Fruit fly (Drosophila melanogaster) whole organism, adult: ENCODE results near the gene CG14610.
A peak's percentile ranks its signal among the peaks of the same experiment; 100 is the strongest.

Source experiments
- CG11617 ChIP-seq: fragments of 200-800 bp; sonication (Bioruptor generic); optimal IDR thresholded peaks from 2 replicates; lab custom pipeline; 2017; ENCODE audit warnings: mild to moderate bottlenecking, missing biosample characterization, missing genetic modification reagents, missing genetic modification characterization
- CG12768 ChIP-seq: fragments of 200-800 bp; sonication (Bioruptor generic); optimal IDR thresholded peaks from 2 replicates; lab custom pipeline; 2017; ENCODE audit warnings: missing biosample characterization, missing genetic modification characterization, mild to moderate bottlenecking, moderate library complexity, missing genetic modification reagents
- CG14711 ChIP-seq: fragments of 200-800 bp; sonication (Bioruptor generic); optimal IDR thresholded peaks from 2 replicates; lab custom pipeline; 2018; ENCODE audit warnings: missing biosample characterization, mild to moderate bottlenecking, missing genetic modification characterization, moderate library complexity
- CG1620 ChIP-seq: fragments of 200-800 bp; sonication (Bioruptor generic); optimal IDR thresholded peaks from 2 replicates; lab custom pipeline; 2016; ENCODE audit warnings: missing biosample characterization, missing genetic modification characterization
- CG33017 ChIP-seq: fragments of 200-800 bp; sonication (Bioruptor generic); optimal IDR thresholded peaks from 2 replicates; lab custom pipeline; 2018; ENCODE audit warnings: missing biosample characterization, mild to moderate bottlenecking, missing genetic modification characterization, moderate library complexity
- CG5204 ChIP-seq: fragments of 200-800 bp; sonication (Bioruptor generic); optimal IDR thresholded peaks from 2 replicates; lab custom pipeline; 2016; ENCODE audit warnings: missing biosample characterization, missing genetic modification characterization
- CG7045 ChIP-seq: fragments of 200-800 bp; sonication (Bioruptor generic); optimal IDR thresholded peaks from 2 replicates; lab custom pipeline; 2017; ENCODE audit warnings: missing biosample characterization, mild to moderate bottlenecking, missing genetic modification characterization
- CG7101 ChIP-seq: fragments of 200-800 bp; sonication (Bioruptor generic); optimal IDR thresholded peaks from 2 replicates; lab custom pipeline; 2018; ENCODE audit warnings: missing biosample characterization, mild to moderate bottlenecking, missing genetic modification characterization, moderate library complexity
- Clk ChIP-seq: fragments of 200-800 bp; sonication (Bioruptor generic); optimal IDR thresholded peaks from 2 replicates; lab custom pipeline; 2017; ENCODE audit warnings: missing biosample characterization, missing genetic modification characterization
- Crg-1 ChIP-seq: fragments of 200-800 bp; sonication (Bioruptor generic); optimal IDR thresholded peaks from 2 replicates; lab custom pipeline; 2016; ENCODE audit warnings: missing biosample characterization, missing genetic modification characterization
- Hr96 ChIP-seq: fragments of 200-800 bp; sonication (Bioruptor generic); optimal IDR thresholded peaks from 2 replicates; lab custom pipeline; 2016; ENCODE audit warnings: missing biosample characterization, missing genetic modification characterization
- Mnt ChIP-seq: fragments of 200-800 bp; sonication (Bioruptor generic); optimal IDR thresholded peaks from 2 replicates; lab custom pipeline; 2016; ENCODE audit warnings: missing biosample characterization, mild to moderate bottlenecking, missing genetic modification characterization
- bab1 ChIP-seq: fragments of 200-800 bp; sonication (Bioruptor generic); optimal IDR thresholded peaks from 3 replicates; lab custom pipeline; 2019; ENCODE audit warnings: missing biosample characterization, mild to moderate bottlenecking, missing genetic modification characterization, moderate library complexity
- cic ChIP-seq: fragments of 200-800 bp; sonication (Bioruptor generic); optimal IDR thresholded peaks from 2 replicates; lab custom pipeline; 2017; ENCODE audit warnings: missing biosample characterization, mild to moderate bottlenecking, missing genetic modification characterization, moderate library complexity
- cnc ChIP-seq, 2 experiments: fragments of >200 bp; optimal IDR thresholded peaks; 2 replicates each; lab custom pipeline; 2017
- kay ChIP-seq: fragments of 200-800 bp; sonication (Bioruptor generic); peaks from one replicate; lab custom pipeline; 2016; ENCODE audit warnings: missing biosample characterization, missing genetic modification characterization, borderline replicate concordance
- ovo ChIP-seq: fragments of 200-800 bp; sonication (Bioruptor generic); optimal IDR thresholded peaks from 2 replicates; lab custom pipeline; 2016; ENCODE audit warnings: missing biosample characterization, missing genetic modification characterization
- pad ChIP-seq: fragments of 200-800 bp; sonication (Bioruptor generic); optimal IDR thresholded peaks from 3 replicates; lab custom pipeline; 2017; ENCODE audit warnings: missing biosample characterization, missing genetic modification characterization, mild to moderate bottlenecking, moderate library complexity, missing genetic modification reagents
- tj ChIP-seq: fragments of 200-800 bp; sonication (Bioruptor generic); optimal IDR thresholded peaks from 3 replicates; lab custom pipeline; 2017; ENCODE audit warnings: missing biosample characterization, mild to moderate bottlenecking, missing genetic modification characterization, moderate library complexity
- toe ChIP-seq: fragments of 200-800 bp; sonication (Bioruptor generic); optimal IDR thresholded peaks from 2 replicates; lab custom pipeline; 2016; ENCODE audit warnings: missing biosample characterization, missing genetic modification characterization

Gene CG14610

DNA sequence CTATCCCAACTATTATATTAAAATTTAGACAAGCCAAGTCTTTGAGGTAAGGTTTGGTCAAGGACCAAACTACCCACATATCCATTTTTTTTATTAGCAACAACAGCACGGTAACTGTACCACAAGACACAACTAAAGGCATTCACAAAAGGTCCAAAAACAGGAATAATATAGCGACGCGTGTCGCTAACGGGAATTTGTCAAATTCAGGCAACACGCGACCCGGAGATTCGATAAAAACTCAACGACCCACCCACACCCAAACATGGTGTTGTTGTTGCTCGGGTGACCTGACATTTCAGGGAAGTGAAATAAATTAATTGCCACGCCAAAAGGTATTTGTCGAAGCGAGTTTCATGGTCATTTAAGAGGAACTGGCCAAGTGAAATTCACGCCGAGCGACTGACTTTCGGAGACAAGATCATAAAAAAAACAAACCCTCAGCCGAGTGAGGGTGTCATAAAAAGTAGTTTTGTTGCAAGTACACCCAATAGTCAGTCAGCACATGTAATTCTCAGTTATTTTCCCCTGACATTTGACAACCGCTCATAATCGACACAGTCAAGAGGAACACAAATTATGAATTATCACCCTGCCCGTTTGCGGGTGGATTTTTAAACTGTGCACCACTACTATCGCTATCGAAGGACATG lies 32.8 kb downstream of the CG14610 start:
- TF ChIP-seq Crg-1 (GFP tag; lab: Kevin White, UChicago): no peak

DNA sequence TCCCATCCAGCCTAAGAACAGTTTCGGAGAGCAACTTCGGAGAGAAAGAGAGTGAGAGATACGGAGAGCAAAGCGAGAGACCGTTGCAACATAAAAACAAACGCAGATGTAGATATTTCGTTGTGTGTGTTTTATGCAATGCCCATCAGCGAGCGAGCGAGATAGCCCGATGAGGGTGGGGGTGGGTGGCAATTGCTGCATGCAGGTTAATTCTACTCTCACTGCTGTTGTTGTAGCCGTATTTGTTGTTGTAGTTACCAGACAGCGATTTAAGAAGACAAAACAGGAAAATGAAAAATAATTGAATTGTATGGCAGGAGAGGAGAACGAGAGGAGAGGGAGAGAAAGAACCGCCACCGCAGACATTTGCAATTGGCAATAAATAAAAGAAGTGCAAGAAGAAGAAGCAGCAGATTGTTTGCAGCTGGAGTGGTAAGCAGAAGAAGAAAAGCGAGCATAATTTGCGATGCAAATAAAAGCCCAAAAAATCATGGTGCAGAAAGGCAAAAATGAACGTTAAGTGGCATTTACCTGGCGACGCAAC lies 34.3 kb downstream of the CG14610 start:
- TF ChIP-seq CG7045 (no peak), ovo (GFP tag; lab: Kevin White, UChicago) (no peak), CG12768 (GFP tag; lab: Kevin White, UChicago) (no peak), CG11617 (GFP tag; lab: Kevin White, UChicago) (no peak), Crg-1 (GFP tag; lab: Kevin White, UChicago) (no peak)

DNA sequence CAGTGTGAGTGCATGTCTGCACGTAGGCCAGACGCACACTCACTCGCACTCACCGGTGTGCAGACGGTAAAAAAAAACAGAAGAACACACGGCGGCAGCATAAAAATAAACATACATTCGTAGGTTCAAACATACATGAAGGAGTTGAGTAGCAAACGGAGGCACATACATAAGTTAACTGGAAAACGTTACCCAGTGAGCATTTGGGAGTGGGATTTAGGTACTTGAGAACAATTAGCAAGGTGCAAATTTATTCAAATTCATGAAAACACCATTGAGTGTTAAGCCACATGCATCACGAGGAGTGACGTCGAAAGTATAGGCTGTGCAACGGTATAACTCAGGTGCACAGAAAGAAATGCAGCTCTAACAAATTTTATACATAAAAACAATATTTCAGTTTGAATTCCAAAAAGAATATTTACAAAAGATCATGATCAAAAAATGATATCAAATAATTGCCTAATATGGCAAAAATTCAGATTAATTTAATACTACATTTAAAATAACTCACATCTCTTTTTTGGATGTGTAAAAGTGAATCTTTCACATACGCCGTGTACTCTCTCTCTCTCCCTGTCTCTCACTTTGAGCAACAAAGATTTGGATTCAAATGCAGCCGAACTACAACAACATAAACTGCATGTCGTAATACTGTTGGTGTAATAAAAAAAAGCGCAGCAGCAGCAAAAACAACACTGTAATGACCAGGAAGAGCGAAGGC lies 35.3 kb downstream of the CG14610 start:
- TF ChIP-seq pad (GFP tag; lab: Kevin White, UChicago) (peak; percentile 77), bab1 (peak; percentile 91), kay (no peak), ovo (GFP tag; lab: Kevin White, UChicago) (peak; percentile 70), CG7045 (peak; percentile 84), CG33017 (tag; lab: Kevin White, UChicago) (peak; percentile 88), Crg-1 (GFP tag; lab: Kevin White, UChicago) (peak; percentile 44), CG1620 (GFP tag; lab: Kevin White, UChicago) (peak; percentile 63), Hr96 (GFP tag; lab: Kevin White, UChicago) (peak; percentile 73), tj (GFP tag; lab: Kevin White, UChicago) (peak; percentile 84), CG11617 (GFP tag; lab: Kevin White, UChicago) (peak; percentile 74), Mnt (peak; percentile 2), CG12768 (GFP tag; lab: Kevin White, UChicago) (peak; percentile 47), CG7101 (tag; lab: Kevin White, UChicago) (peak; percentile 91), Clk (peak; percentile 57), cic (GFP tag; lab: Kevin White, UChicago) (no peak), CG14711 (tag; lab: Kevin White, UChicago) (peak; percentile 91), cnc (optimal IDR thresholded peaks at IDR 0.05; lab: Kevin White, UChicago) (no peak), toe (GFP tag; lab: Kevin White, UChicago) (peak; percentile 51), CG5204 (GFP tag; lab: Kevin White, UChicago) (peak; percentile 73)

DNA sequence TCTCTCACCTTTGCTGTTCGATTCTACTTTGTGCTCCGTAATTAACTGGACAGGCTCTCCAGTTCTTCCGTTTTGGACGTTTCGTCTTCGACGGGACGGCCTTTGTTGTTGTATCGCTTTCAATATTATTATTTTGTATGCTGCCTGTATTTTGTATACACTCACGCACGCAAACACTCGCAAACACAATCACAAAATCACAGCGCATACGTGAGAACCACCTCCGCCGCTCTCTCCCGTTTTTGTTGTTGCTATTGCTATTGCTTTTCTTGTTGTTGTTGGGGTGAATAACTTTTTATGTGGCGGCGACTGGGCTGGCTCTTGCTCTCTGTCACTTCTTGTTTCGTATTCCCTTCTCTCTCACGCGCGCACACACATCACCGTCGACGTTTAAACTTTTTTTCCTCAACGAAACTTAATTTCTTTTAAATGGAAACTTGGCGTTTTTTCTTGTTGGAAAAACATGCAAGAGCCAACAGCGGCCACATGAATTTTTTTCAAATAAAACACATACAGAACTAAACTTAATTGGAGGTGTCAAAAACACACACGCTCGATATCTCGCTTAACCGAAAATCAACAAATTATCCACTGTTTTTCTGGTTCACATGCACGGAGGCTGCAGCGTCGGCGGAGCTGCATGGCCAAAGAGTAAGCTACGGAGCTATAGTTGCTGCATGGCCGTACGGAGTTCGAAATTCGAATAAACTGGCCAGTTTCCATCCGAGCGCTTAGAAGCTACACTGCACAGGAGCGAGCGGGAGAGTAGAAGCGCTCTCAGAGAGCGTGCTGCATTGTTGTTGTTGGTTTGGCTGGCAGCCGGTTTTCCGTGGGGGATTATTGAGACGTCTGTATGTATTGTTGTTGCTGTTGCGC lies 36.1 kb downstream of the CG14610 start:
- TF ChIP-seq Crg-1 (GFP tag; lab: Kevin White, UChicago) (no peak), kay (peak; percentile 38), pad (GFP tag; lab: Kevin White, UChicago) (peak; percentile 3)

DNA sequence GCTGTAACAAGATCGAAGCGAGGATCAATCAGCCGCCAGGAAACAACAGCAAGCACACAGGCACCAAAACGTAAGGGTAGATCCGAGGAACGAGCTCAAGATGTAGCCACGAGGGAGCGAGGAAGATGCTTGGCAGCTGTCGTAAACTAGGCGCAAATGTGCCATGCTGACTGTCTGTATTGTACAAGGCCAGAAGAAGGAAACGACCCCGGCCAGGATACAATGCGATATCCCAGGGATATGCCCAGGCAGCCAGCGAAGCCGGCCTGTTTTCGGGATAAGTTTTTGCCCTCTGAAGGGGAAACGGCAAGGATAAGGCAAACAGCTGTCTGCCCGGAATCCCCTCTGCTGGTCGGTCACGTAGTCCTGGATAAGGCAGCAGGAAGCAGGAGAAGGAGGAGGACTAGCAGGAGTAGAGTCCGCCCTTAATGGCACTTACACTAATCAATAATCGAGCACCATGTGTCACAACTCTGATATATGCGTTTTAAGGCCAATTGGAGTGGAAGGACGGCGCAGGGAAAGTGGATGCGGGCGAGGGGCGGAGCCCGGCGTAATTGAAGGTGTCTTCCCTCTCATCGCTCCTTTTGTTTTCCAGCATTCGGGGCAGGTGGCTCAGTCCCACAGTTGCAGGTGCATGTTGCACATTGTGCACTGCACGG lies 38.5 kb downstream of the CG14610 start:
- no peak for TF ChIP-seq toe (GFP tag; lab: Kevin White, UChicago)
- TF ChIP-seq CG33017 (tag; lab: Kevin White, UChicago): no peak
- no peak for TF ChIP-seq Clk
- TF ChIP-seq CG11617 (GFP tag; lab: Kevin White, UChicago): no peak
- no peak for TF ChIP-seq ovo (GFP tag; lab: Kevin White, UChicago)
- TF ChIP-seq cnc (optimal IDR thresholded peaks at IDR 0.05; lab: Kevin White, UChicago): no peak
- no peak for TF ChIP-seq tj (GFP tag; lab: Kevin White, UChicago)
- TF ChIP-seq CG5204 (GFP tag; lab: Kevin White, UChicago): no peak
- no peak for TF ChIP-seq kay
- no peak for TF ChIP-seq CG7101 (tag; lab: Kevin White, UChicago)
- no peak for TF ChIP-seq Crg-1 (GFP tag; lab: Kevin White, UChicago)
- TF ChIP-seq CG12768 (GFP tag; lab: Kevin White, UChicago): no peak
- no peak for TF ChIP-seq CG14711 (tag; lab: Kevin White, UChicago)

DNA sequence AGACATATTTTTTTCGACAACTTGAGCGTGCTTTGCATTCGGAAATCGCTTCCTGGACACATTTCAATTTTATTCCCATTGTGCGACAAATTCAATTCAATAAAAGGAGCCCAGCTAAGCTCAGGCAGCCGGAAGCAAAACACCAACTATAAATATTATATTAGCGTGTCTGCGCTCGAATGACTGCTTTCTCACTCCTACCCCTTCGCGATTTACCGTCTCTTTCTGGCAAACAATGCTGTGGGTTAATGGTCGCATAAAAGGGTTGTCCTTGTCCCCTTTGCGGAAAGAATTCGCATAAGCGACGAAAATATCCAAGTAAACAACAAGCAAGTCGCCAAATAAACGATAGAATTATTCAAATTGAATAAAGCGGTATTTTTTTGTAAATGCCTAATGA lies 39.8 kb downstream of the CG14610 start:
- no peak for TF ChIP-seq cic (GFP tag; lab: Kevin White, UChicago)
- TF ChIP-seq Crg-1 (GFP tag; lab: Kevin White, UChicago): no peak
- TF ChIP-seq bab1: no peak
- no peak for TF ChIP-seq CG5204 (GFP tag; lab: Kevin White, UChicago)
- no peak for TF ChIP-seq CG14711 (tag; lab: Kevin White, UChicago)
- no peak for TF ChIP-seq CG12768 (GFP tag; lab: Kevin White, UChicago)
- TF ChIP-seq tj (GFP tag; lab: Kevin White, UChicago): no peak
- no peak for TF ChIP-seq CG11617 (GFP tag; lab: Kevin White, UChicago)
- no peak for TF ChIP-seq Hr96 (GFP tag; lab: Kevin White, UChicago)
- TF ChIP-seq CG7045: no peak
- no peak for TF ChIP-seq toe (GFP tag; lab: Kevin White, UChicago)
- no peak for TF ChIP-seq CG1620 (GFP tag; lab: Kevin White, UChicago)
- no peak for TF ChIP-seq kay
- no peak for TF ChIP-seq ovo (GFP tag; lab: Kevin White, UChicago)
- TF ChIP-seq CG33017 (tag; lab: Kevin White, UChicago): no peak
- no peak for TF ChIP-seq pad (GFP tag; lab: Kevin White, UChicago)
- no peak for TF ChIP-seq Clk
